Worm (Caenorhabditis elegans): ENCODE measurements around the gene C03H5.7.

DNA sequence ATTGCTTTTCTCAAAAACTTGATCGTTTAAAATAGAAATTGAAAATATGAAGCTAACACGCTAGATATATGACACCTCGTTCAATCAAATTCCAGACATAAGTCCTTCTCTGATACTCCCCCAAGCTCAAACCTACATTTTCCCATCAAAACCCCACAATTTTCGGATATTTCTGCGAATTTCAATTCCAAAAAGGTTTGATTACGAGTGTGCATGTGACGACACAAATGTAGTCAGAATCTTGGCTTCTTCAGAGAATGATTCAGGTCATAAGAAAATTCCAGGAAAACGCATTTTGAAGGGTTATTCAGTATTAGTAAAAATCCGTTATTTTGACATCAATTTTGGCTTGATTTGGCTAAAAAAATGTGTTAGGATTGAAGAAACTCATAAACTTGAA is 45.2 kb upstream of the C03H5.7 start:
- TF ChIP-seq lsy-2 (tag; optimal IDR thresholded peaks at IDR 0.05) (no peak), lin-11 (tag; optimal IDR thresholded peaks at IDR 0.05) (no peak), blmp-1 (tag; optimal IDR thresholded peaks at IDR 0.05; ENCODE audit: insufficient read depth) (no peak), zag-1 (tag; optimal IDR thresholded peaks at IDR 0.05) (no peak), ztf-4 (tag; optimal IDR thresholded peaks at IDR 0.05) (no peak), C34F6.9 (tag; optimal IDR thresholded peaks at IDR 0.05) (no peak), nhr-77 (tag; optimal IDR thresholded peaks at IDR 0.05) (no peak)
